Fruit fly (Drosophila melanogaster): Measurements from ENCODE around the gene Flo2.

dm6 chrX:14953896-14954295 is 114.7 kb downstream of the Flo2 start:
- TF ChIP-seq psq (optimal IDR thresholded peaks at IDR 0.05) (no peak), ttk (optimal IDR thresholded peaks at IDR 0.05) (no peak), insv (optimal IDR thresholded peaks at IDR 0.05) (no peak)

All from Kc167 (cell line).